Worm (Caenorhabditis elegans) whole organism, young adult: ENCODE data around the gene F14B8.5.

Experiments used
- F37B4.10 ChIP-seq: fragments of 200-800 bp; sonication (Bioruptor generic); IDR thresholded peaks from 2 replicates; pipeline ENCODE4 v1.3.6; 2022; ENCODE audit warnings: missing genetic modification characterization, missing compliant biosample characterization
- nfya-1 ChIP-seq: sonication (generic microtip); optimal IDR thresholded peaks from 2 replicates; lab custom pipeline; 2017; ENCODE audit warnings: antibody characterized with exemption, missing compliant biosample characterization, missing genetic modification characterization, borderline replicate concordance; ENCODE audit not compliant: insufficient read depth

- TF ChIP-seq F37B4.10 (GFP tag; lab: Robert Waterston, UW): no peak
- TF ChIP-seq nfya-1 (tag; lab: Kevin White, UChicago): no peak
Measured at ce11 chrX:6899848-6900247, 28.7 kb downstream of the F14B8.5 start, which contains the start of gene F14B8.4.
